Fruit fly (Drosophila melanogaster): Measurements from ENCODE around the gene PNUTS.

PNUTS gene

dm6 chr2L:870749-871418, 619 bp downstream of the PNUTS start (continued):
- TF ChIP-seq prd (optimal IDR thresholded peaks at IDR 0.05): no peak
- TF ChIP-seq prd (GFP tag; IDR thresholded peaks at IDR 0.05): peak; percentile 75
- TF ChIP-seq br (optimal IDR thresholded peaks at IDR 0.05): no peak
- TF ChIP-seq Chrac-16 (GFP tag; optimal IDR thresholded peaks at IDR 0.05): peak; percentile 66
- TF ChIP-seq unc-4 (GFP tag; IDR thresholded peaks at IDR 0.05; ENCODE audit: partially characterized antibody): 0 out of 2 replicates have a peak, but pooled peaks have one; percentile 29
- TF ChIP-seq CG4820 (GFP tag; optimal IDR thresholded peaks at IDR 0.05): peak; percentile 52
- peak; percentile 80 for TF ChIP-seq vvl (GFP tag; IDR thresholded peaks at IDR 0.05)
- peak; percentile 12 for TF ChIP-seq ERR (GFP tag; optimal IDR thresholded peaks at IDR 0.05)
- TF ChIP-seq tx (GFP tag; optimal IDR thresholded peaks at IDR 0.05): peak; percentile 77
- TF ChIP-seq CG5953 (GFP tag; IDR thresholded peaks at IDR 0.05): no peak
- no peak for TF ChIP-seq CG34376 (GFP tag; optimal IDR thresholded peaks at IDR 0.05)
- peak; percentile 82 for TF ChIP-seq zfh2 (GFP tag; optimal IDR thresholded peaks at IDR 0.05)
- no peak for TF ChIP-seq sim (GFP tag; IDR thresholded peaks at IDR 0.05)
- peak; percentile 80 for TF ChIP-seq CG7786 (GFP tag; optimal IDR thresholded peaks at IDR 0.05)
- peak; percentile 11 for TF ChIP-seq CG13296 (GFP tag; optimal IDR thresholded peaks at IDR 0.05)
- peak; percentile 93 for TF ChIP-seq dm (GFP tag; optimal IDR thresholded peaks at IDR 0.05)
- peak; percentile 65 for TF ChIP-seq gcm2 (GFP tag; optimal IDR thresholded peaks at IDR 0.05)
- no peak for TF ChIP-seq Gsc (GFP tag; IDR thresholded peaks at IDR 0.05)
- peak; percentile 62 for TF ChIP-seq CG12219 (GFP tag; optimal IDR thresholded peaks at IDR 0.05)
- peak; percentile 43; the same call in 1 of the 3 replicates for TF ChIP-seq Opbp (GFP tag; IDR thresholded peaks at IDR 0.05; ENCODE audit: partially characterized antibody)
- no peak for TF ChIP-seq Trl (optimal IDR thresholded peaks at IDR 0.05)
- TF ChIP-seq Trl (GFP tag; optimal IDR thresholded peaks at IDR 0.05): peak; percentile 81
- TF ChIP-seq Med (GFP tag): peak; percentile 97
- TF ChIP-seq disco-r (GFP tag; optimal IDR thresholded peaks at IDR 0.05): peak; percentile 39
- no peak for TF ChIP-seq HLHmδ (GFP tag; optimal IDR thresholded peaks at IDR 0.05)
- TF ChIP-seq al (GFP tag; IDR thresholded peaks at IDR 0.05): peak; percentile 64
- TF ChIP-seq Bteb2 (GFP tag; optimal IDR thresholded peaks at IDR 0.05): peak; percentile 52
- peak; percentile 99 for TF ChIP-seq phol (tag; optimal IDR thresholded peaks at IDR 0.05)
- TF ChIP-seq bbx (GFP tag; IDR thresholded peaks at IDR 0.05; ENCODE audit: partially characterized antibody): no peak; the same call in 1 of the 2 replicates
- TF ChIP-seq E2f1 (GFP tag; IDR thresholded peaks at IDR 0.05): peak; percentile 46
- TF ChIP-seq slou (GFP tag; optimal IDR thresholded peaks at IDR 0.05): no peak
- no peak for TF ChIP-seq lbe (GFP tag; optimal IDR thresholded peaks at IDR 0.05)
- peak; percentile 69 for TF ChIP-seq CG1602 (GFP tag; optimal IDR thresholded peaks at IDR 0.05)
- TF ChIP-seq B-H1 (GFP tag; IDR thresholded peaks at IDR 0.05): peak; percentile 30; the same call in 1 of the 3 replicates
- TF ChIP-seq D19A (tag; optimal IDR thresholded peaks at IDR 0.05): peak; percentile 30
- 0 out of 2 replicates have a peak, but pooled peaks have one; percentile 10 for TF ChIP-seq peb (GFP tag; IDR thresholded peaks at IDR 0.05)
- TF ChIP-seq wdn (GFP tag; IDR thresholded peaks at IDR 0.05): 0 out of 2 replicates have a peak, but pooled peaks have one; percentile 64
- TF ChIP-seq CG11247 (GFP tag; IDR thresholded peaks at IDR 0.05): no peak
- TF ChIP-seq NfI (GFP tag; optimal IDR thresholded peaks at IDR 0.05): peak; percentile 61
- TF ChIP-seq CG8944 (GFP tag; optimal IDR thresholded peaks at IDR 0.05): peak; percentile 59
- TF ChIP-seq CG3847 (GFP tag; IDR thresholded peaks at IDR 0.05): peak; percentile 79
- TF ChIP-seq CG11085 (GFP tag; IDR thresholded peaks at IDR 0.05): peak; percentile 38; the same call in 1 of the 2 replicates
- TF ChIP-seq Hr78 (GFP tag; optimal IDR thresholded peaks at IDR 0.05): no peak
- TF ChIP-seq GATAe (GFP tag; conservative IDR thresholded peaks at IDR 0.05): no peak
- peak; percentile 60 to 71 for TF ChIP-seq chif (GFP tag; optimal IDR thresholded peaks at IDR 0.05)
- peak; percentile 61 for TF ChIP-seq CG6813 (GFP tag; optimal IDR thresholded peaks at IDR 0.05)
- peak; percentile 70 for TF ChIP-seq Atf6 (GFP tag; IDR thresholded peaks at IDR 0.05)
- peak; percentile 64 for TF ChIP-seq fu2 (GFP tag; optimal IDR thresholded peaks at IDR 0.05)
- TF ChIP-seq cas (GFP tag; IDR thresholded peaks at IDR 0.05): 0 out of 2 replicates have a peak, but pooled peaks have one; percentile 29
- peak; percentile 68 for TF ChIP-seq CG18011 (GFP tag; optimal IDR thresholded peaks at IDR 0.05)
- peak; percentile 80 for TF ChIP-seq sisA (GFP tag; IDR thresholded peaks at IDR 0.05)

Data from whole organism, embryonic.